Fruit fly (Drosophila melanogaster) whole organism, pupa: Measurements from ENCODE around the gene CG14232.

Source experiments
- CG10348 ChIP-seq: fragments of 200-800 bp; sonication (Bioruptor generic); IDR thresholded peaks from 2 replicates; pipeline ENCODE4 v1.3.6; 2022; ENCODE audit warnings: missing biosample characterization, missing genetic modification characterization
- CG12605 ChIP-seq: fragments of 200-800 bp; sonication (Bioruptor generic); IDR thresholded peaks from 2 replicates; pipeline ENCODE4 v1.3.6; 2022; ENCODE audit warnings: missing biosample characterization, missing genetic modification characterization
- CG13204 ChIP-seq: fragments of 200-800 bp; sonication (Bioruptor generic); optimal IDR thresholded peaks from 2 replicates; lab custom pipeline; 2018; ENCODE audit warnings: missing biosample characterization, mild to moderate bottlenecking, missing genetic modification characterization, moderate library complexity
- CG14655 ChIP-seq: fragments of 200-800 bp; sonication (Bioruptor generic); optimal IDR thresholded peaks from 3 replicates; lab custom pipeline; 2017; ENCODE audit warnings: mild to moderate bottlenecking, missing biosample characterization, missing genetic modification reagents, missing genetic modification characterization
- CG15710 ChIP-seq: fragments of 200-800 bp; sonication (Bioruptor generic); optimal IDR thresholded peaks from 2 replicates; lab custom pipeline; 2018; ENCODE audit warnings: missing biosample characterization, mild to moderate bottlenecking, missing genetic modification characterization, moderate library complexity
- CG17806 ChIP-seq: fragments of 200-800 bp; sonication (Bioruptor generic); optimal IDR thresholded peaks from 2 replicates; lab custom pipeline; 2018; ENCODE audit warnings: missing biosample characterization, mild to moderate bottlenecking, missing genetic modification characterization, moderate library complexity
- CG32121 ChIP-seq: fragments of 200-800 bp; sonication (Bioruptor generic); IDR thresholded peaks from 2 replicates; pipeline ENCODE4 v1.3.6; 2022; ENCODE audit warnings: missing biosample characterization, missing genetic modification characterization
- CG34367 ChIP-seq: fragments of 200-800 bp; sonication (Bioruptor generic); optimal IDR thresholded peaks from 2 replicates; lab custom pipeline; 2018; ENCODE audit warnings: missing biosample characterization, mild to moderate bottlenecking, missing genetic modification characterization
- CG4496 ChIP-seq: fragments of 200-800 bp; sonication (Bioruptor generic); IDR thresholded peaks from 3 replicates; pipeline ENCODE4 v1.3.6; 2022; ENCODE audit warnings: missing biosample characterization, missing genetic modification characterization
- CG8159 ChIP-seq: fragments of 200-800 bp; sonication (Bioruptor generic); optimal IDR thresholded peaks from 3 replicates; lab custom pipeline; 2018; ENCODE audit warnings: missing biosample characterization, mild to moderate bottlenecking, missing genetic modification characterization, moderate library complexity
- CG8301 ChIP-seq: fragments of 200-800 bp; sonication (Bioruptor generic); optimal IDR thresholded peaks from 2 replicates; lab custom pipeline; 2018; ENCODE audit warnings: missing biosample characterization, mild to moderate bottlenecking, missing genetic modification characterization
- CG9948 ChIP-seq: fragments of 200-800 bp; sonication (Bioruptor generic); optimal IDR thresholded peaks from 2 replicates; lab custom pipeline; 2018; ENCODE audit warnings: missing biosample characterization, mild to moderate bottlenecking, missing genetic modification characterization, moderate library complexity
- D1 ChIP-seq: fragments of 200-800 bp; sonication (Bioruptor generic); optimal IDR thresholded peaks from 2 replicates; lab custom pipeline; 2018; ENCODE audit warnings: missing biosample characterization, mild to moderate bottlenecking, missing genetic modification characterization, moderate library complexity
- EcR ChIP-seq: fragments of 200-800 bp; sonication (Bioruptor generic); optimal IDR thresholded peaks from 3 replicates; lab custom pipeline; 2019; ENCODE audit warnings: missing biosample characterization, missing genetic modification characterization, mild to moderate bottlenecking, moderate library complexity, missing genetic modification reagents
- Ets98B ChIP-seq: fragments of 200-800 bp; sonication (Bioruptor generic); IDR thresholded peaks from 2 replicates; pipeline ENCODE4 v1.3.6; 2022; ENCODE audit warnings: missing biosample characterization, missing genetic modification characterization
- Pif1A ChIP-seq: fragments of 200-800 bp; sonication (Bioruptor generic); optimal IDR thresholded peaks from 3 replicates; lab custom pipeline; 2016; ENCODE audit warnings: missing biosample characterization, missing genetic modification characterization
- Pif1B ChIP-seq: fragments of 200-800 bp; sonication (Bioruptor generic); optimal IDR thresholded peaks from 3 replicates; lab custom pipeline; 2016; ENCODE audit warnings: missing biosample characterization, missing genetic modification characterization
- Snoo ChIP-seq: fragments of 200-800 bp; sonication (Bioruptor generic); optimal IDR thresholded peaks from 3 replicates; lab custom pipeline; 2017; ENCODE audit warnings: missing biosample characterization, mild to moderate bottlenecking, missing genetic modification characterization, inconsistent platforms
- fd96Ca ChIP-seq: fragments of 200-800 bp; sonication (Bioruptor generic); IDR thresholded peaks from 3 replicates; pipeline ENCODE4 v1.3.6; 2022; ENCODE audit warnings: missing biosample characterization, missing genetic modification characterization
- gl ChIP-seq: fragments of 200-800 bp; sonication (Bioruptor generic); optimal IDR thresholded peaks from 2 replicates; lab custom pipeline; 2018; ENCODE audit warnings: missing biosample characterization, mild to moderate bottlenecking, missing genetic modification characterization
- rn ChIP-seq: fragments of 200-800 bp; sonication (Bioruptor generic); IDR thresholded peaks from 2 replicates; pipeline ENCODE4 v1.3.6; 2022; ENCODE audit warnings: missing biosample characterization, missing genetic modification characterization

The CG14232 gene

DNA sequence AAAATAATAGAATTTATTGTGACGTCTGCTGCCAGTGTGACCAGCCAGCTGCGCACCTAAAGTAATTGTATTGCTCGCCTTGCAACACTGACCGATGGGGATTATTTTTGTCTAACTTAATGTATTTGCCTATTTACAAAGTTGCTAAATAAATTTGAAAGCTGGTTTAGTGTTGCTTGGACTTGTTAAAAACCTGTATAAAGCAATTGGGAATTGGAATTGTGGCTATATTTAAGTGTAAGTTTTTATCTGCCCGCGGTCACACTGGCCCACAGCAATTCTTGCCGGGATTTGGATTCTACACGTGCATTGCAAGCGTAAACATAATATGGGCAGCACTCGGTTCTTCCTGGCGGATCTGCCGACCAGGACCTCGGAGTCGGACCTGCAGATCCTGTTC lies at the start of gene CG14232, which contains the start of gene CG14230:
TSS of gene CG14232 (minus strand) at position 177 of the 400 bp plus-strand sequence.
TSS of gene CG14230 (plus strand) at position 94 of the 400 bp plus-strand sequence.
- TF ChIP-seq CG15710 (tag; lab: Kevin White, UChicago) (peak; percentile 5), Ets98B (GFP tag; lab: Robert Waterston, UW) (no peak)

DNA sequence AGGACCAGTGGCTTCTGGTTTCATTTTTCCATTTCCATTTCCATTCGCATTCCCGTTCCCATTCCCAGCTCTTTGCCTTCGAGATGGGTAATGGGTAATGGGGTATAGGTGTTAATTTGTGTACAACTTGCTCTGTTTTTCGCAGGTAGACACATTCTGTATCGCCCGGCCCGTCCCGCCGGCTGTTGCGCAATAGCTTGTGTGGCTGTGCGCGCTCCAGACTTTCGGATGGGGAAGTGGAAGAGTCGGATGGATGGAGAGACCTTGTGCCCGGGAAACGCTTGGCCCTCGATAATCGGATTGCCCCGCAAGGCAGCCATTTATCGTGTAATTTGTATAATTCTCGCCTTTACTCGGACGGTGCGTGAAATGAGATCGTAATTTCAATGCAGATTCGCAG lies 49.7 kb upstream of the CG14232 start:
- TF ChIP-seq EcR (GFP tag; lab: Kevin White, UChicago) (no peak), Ets98B (GFP tag; lab: Robert Waterston, UW) (no peak), CG17806 (tag; lab: Kevin White, UChicago) (no peak), gl (no peak), CG10348 (GFP tag; lab: Robert Waterston, UW) (no peak), CG4496 (GFP tag; lab: Robert Waterston, UW) (no peak), Pif1B (GFP tag; lab: Kevin White, UChicago) (no peak), fd96Ca (GFP tag; lab: Robert Waterston, UW) (no peak), CG13204 (GFP tag; lab: Kevin White, UChicago) (no peak), CG34367 (no peak), CG8159 (tag; lab: Kevin White, UChicago) (no peak), CG8301 (tag; lab: Kevin White, UChicago) (no peak), CG32121 (no peak), D1 (tag; lab: Kevin White, UChicago) (no peak), Snoo (tag; lab: Kevin White, UChicago) (no peak), CG14655 (GFP tag; lab: Kevin White, UChicago) (no peak)
- TF ChIP-seq, all 21 proteins: peak for 0

DNA sequence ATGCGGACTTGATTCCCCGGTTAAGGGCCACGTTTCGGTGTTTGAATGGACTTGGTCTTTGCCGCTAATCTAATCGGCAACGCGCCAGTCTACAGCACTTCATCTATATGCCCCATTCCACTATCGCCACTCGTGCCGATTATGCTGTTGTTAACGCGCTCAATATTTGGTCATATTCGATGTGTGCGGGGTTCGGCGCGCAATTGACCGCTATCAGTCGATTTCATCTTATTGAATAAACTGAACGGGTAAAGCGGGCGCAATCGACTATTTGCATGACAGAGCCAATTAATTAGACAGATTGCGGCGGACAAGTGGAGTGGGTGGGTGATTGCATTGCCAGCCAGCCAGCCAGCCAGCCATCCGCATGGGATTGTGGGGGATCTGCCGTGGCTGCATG lies 48.3 kb upstream of the CG14232 start:
- no peak for TF ChIP-seq EcR (GFP tag; lab: Kevin White, UChicago)
- no peak for TF ChIP-seq CG4496 (GFP tag; lab: Robert Waterston, UW)
- TF ChIP-seq Ets98B (GFP tag; lab: Robert Waterston, UW) = no peak
- TF ChIP-seq rn (GFP tag; lab: Robert Waterston, UW) = no peak
- no peak for TF ChIP-seq gl
- TF ChIP-seq Pif1B (GFP tag; lab: Kevin White, UChicago) = no peak
- no peak for TF ChIP-seq CG13204 (GFP tag; lab: Kevin White, UChicago)
- TF ChIP-seq CG9948 (tag; lab: Kevin White, UChicago) = no peak
- TF ChIP-seq CG34367 = no peak
- TF ChIP-seq CG12605 = no peak
- no peak for TF ChIP-seq Pif1A (GFP tag; lab: Kevin White, UChicago)
- no peak for TF ChIP-seq D1 (tag; lab: Kevin White, UChicago)
- no peak for TF ChIP-seq fd96Ca (GFP tag; lab: Robert Waterston, UW)
- no peak for TF ChIP-seq CG8301 (tag; lab: Kevin White, UChicago)
- no peak for TF ChIP-seq CG17806 (tag; lab: Kevin White, UChicago)
- no peak for TF ChIP-seq CG10348 (GFP tag; lab: Robert Waterston, UW)
- TF ChIP-seq CG14655 (GFP tag; lab: Kevin White, UChicago) = no peak

DNA sequence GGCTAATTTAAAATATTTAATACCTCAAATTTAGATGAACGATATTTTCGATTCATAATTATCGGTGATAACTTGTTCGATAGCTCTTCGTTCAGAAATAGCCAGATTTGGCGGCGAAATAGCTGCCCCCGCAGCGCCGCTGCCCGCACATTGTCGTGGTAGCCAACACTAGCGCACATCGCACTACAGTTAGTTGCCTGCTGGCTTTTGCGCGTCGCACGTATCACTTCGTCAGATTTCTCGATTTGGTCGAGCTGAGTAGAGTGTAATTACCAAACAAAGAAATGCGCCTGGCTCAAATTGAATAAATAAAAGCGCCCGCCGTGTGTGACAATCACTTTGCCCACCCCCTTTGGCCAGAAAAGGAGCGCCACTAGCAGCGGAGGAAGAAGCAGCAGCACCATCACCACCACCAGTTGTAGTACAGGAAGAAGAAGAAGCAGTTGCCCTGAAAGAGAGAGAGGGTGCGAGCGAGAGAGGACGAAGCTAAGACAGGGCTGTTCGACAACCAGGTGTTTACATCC lies 46.6 kb upstream of the CG14232 start, which contains the start of gene Abcd3:
TSS of gene Abcd3 (plus strand) at position 145 of the 524 bp plus-strand sequence.
- TF ChIP-seq CG4496 (GFP tag; lab: Robert Waterston, UW) (no peak; the same call in 2 of the 3 replicates), Ets98B (GFP tag; lab: Robert Waterston, UW) (peak; percentile 8; the same call in 1 of the 2 replicates), EcR (GFP tag; lab: Kevin White, UChicago) (peak; percentile 72), rn (GFP tag; lab: Robert Waterston, UW) (no peak), CG15710 (tag; lab: Kevin White, UChicago) (peak; percentile 9), Pif1A (GFP tag; lab: Kevin White, UChicago) (no peak), CG8159 (tag; lab: Kevin White, UChicago) (peak; percentile 46), Snoo (tag; lab: Kevin White, UChicago) (peak; percentile 7), fd96Ca (GFP tag; lab: Robert Waterston, UW) (no peak; the same call in 2 of the 3 replicates), CG9948 (tag; lab: Kevin White, UChicago) (no peak), CG13204 (GFP tag; lab: Kevin White, UChicago) (peak; percentile 13)

DNA sequence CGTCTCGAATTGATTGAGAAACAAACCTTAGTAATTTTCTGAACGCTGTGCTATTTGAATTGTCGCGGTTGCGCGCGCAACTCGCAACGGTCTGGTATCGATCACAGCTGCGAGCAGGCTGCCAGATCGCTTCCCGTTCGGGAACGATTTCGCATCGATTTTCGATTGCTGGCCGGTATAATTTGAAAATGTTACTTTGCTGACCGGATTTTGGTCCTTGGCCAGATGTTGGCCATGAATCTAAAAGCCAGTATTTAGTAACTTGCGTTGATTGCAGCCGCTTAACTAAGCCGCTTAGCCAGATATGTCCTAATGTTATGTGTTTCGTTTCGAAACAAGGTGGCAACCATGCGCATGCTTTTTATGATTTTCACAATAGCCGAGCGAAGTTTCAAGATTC lies 44.5 kb upstream of the CG14232 start:
- no peak for TF ChIP-seq CG8301 (tag; lab: Kevin White, UChicago)
- no peak for TF ChIP-seq Pif1B (GFP tag; lab: Kevin White, UChicago)
- no peak for TF ChIP-seq fd96Ca (GFP tag; lab: Robert Waterston, UW)
- TF ChIP-seq D1 (tag; lab: Kevin White, UChicago) = no peak
- TF ChIP-seq CG14655 (GFP tag; lab: Kevin White, UChicago) = no peak
- TF ChIP-seq Pif1A (GFP tag; lab: Kevin White, UChicago) = no peak
- TF ChIP-seq CG32121 = no peak
- no peak for TF ChIP-seq CG15710 (tag; lab: Kevin White, UChicago)
- no peak for TF ChIP-seq CG8159 (tag; lab: Kevin White, UChicago)
- TF ChIP-seq Ets98B (GFP tag; lab: Robert Waterston, UW) = no peak
- TF ChIP-seq CG34367 = no peak
- no peak for TF ChIP-seq EcR (GFP tag; lab: Kevin White, UChicago)
- no peak for TF ChIP-seq CG12605
- no peak for TF ChIP-seq gl

DNA sequence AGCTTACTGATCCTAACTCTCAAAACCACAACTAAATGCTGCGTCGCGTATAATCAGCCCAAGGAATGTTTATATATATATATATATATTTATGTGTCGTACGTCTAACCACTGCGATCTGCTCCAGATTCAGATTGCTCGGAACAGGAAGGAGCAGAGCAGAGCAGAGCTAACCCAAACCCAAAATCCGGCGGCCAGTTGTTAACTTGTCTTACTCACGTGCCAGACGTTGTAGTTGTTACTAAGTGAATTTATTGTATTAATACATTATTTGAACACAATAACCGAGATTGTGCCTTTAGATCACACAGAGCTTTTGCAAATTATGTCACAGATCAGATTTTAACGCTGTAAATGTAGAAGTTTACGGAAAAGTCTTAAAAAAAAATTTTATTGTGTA lies 44.0 kb upstream of the CG14232 start, which contains the start of gene Alr:
TSS of gene Alr (plus strand) at position 301 of the 400 bp plus-strand sequence.
- TF ChIP-seq CG8301 (tag; lab: Kevin White, UChicago) = no peak
- no peak for TF ChIP-seq CG4496 (GFP tag; lab: Robert Waterston, UW)
- TF ChIP-seq CG10348 (GFP tag; lab: Robert Waterston, UW) = no peak
- no peak for TF ChIP-seq gl
- no peak for TF ChIP-seq CG34367
- TF ChIP-seq CG8159 (tag; lab: Kevin White, UChicago) = no peak
- TF ChIP-seq CG15710 (tag; lab: Kevin White, UChicago) = no peak
- TF ChIP-seq CG9948 (tag; lab: Kevin White, UChicago) = no peak
- no peak for TF ChIP-seq CG17806 (tag; lab: Kevin White, UChicago)
- TF ChIP-seq fd96Ca (GFP tag; lab: Robert Waterston, UW) = no peak
